Fruit fly (Drosophila melanogaster): ENCODE results near the gene Nin.
A peak's percentile ranks its signal among the peaks of the same experiment; 100 is the strongest.

The Nin gene

DNA sequence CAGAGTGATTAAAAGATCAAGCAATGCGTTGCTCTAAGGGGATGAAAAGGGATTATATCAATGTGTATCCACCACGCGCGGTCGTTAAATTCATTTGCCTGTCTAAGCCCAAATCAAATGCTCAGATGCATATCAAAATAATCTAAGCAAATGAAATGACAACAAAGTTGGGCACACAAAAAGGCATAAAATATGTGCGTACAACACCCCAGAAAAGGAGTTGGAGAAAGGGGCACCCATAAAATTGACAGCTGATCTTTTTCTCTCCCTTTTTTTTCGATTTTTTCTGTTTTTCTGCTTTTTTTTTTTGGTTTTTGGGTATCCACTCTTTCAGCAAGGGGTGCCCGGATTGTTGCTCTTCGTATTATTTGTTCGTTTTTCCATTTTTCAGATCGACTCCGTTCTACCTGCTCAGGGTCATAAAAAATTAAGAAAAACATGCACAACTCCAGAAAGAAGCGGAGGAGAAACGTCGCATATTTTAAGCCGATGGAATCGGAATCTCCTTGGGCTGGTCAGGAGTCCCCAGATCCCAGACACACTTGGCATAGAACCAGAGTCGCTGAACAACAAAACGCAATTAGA is 43.5 kb downstream of the Nin start:
- TF ChIP-seq CG16779 (tag; optimal IDR thresholded peaks at IDR 0.05), result no peak
- no peak for TF ChIP-seq CG11762 (GFP tag; optimal IDR thresholded peaks at IDR 0.05; ENCODE audit: insufficient read depth)
- no peak for TF ChIP-seq Ets21C (GFP tag; optimal IDR thresholded peaks at IDR 0.05)
- TF ChIP-seq ss (GFP tag; optimal IDR thresholded peaks at IDR 0.05), result peak; percentile 29 to 42
- TF ChIP-seq CG6163 (GFP tag; IDR thresholded peaks at IDR 0.05), result no peak
- TF ChIP-seq CG4318 (GFP tag; optimal IDR thresholded peaks at IDR 0.05), result no peak
- peak; percentile 2 for TF ChIP-seq CG6808 (GFP tag; optimal IDR thresholded peaks at IDR 0.05)
- no peak for TF ChIP-seq Blimp-1 (GFP tag; optimal IDR thresholded peaks at IDR 0.05)
- no peak for TF ChIP-seq OdsH (GFP tag; optimal IDR thresholded peaks at IDR 0.05)
- no peak for TF ChIP-seq Sox102F (GFP tag; optimal IDR thresholded peaks at IDR 0.05)
- no peak for TF ChIP-seq Gug (GFP tag; IDR thresholded peaks at IDR 0.05)
- peak; percentile 19 for TF ChIP-seq fkh (GFP tag; optimal IDR thresholded peaks at IDR 0.05)
- TF ChIP-seq achi (GFP tag; optimal IDR thresholded peaks at IDR 0.05), result no peak
- TF ChIP-seq net (GFP tag; optimal IDR thresholded peaks at IDR 0.05), result no peak
- no peak for TF ChIP-seq Hr4 (GFP tag; optimal IDR thresholded peaks at IDR 0.05)
- no peak for TF ChIP-seq esn (GFP tag; optimal IDR thresholded peaks at IDR 0.05)
- no peak for TF ChIP-seq CG8632 (GFP tag; optimal IDR thresholded peaks at IDR 0.05)

DNA sequence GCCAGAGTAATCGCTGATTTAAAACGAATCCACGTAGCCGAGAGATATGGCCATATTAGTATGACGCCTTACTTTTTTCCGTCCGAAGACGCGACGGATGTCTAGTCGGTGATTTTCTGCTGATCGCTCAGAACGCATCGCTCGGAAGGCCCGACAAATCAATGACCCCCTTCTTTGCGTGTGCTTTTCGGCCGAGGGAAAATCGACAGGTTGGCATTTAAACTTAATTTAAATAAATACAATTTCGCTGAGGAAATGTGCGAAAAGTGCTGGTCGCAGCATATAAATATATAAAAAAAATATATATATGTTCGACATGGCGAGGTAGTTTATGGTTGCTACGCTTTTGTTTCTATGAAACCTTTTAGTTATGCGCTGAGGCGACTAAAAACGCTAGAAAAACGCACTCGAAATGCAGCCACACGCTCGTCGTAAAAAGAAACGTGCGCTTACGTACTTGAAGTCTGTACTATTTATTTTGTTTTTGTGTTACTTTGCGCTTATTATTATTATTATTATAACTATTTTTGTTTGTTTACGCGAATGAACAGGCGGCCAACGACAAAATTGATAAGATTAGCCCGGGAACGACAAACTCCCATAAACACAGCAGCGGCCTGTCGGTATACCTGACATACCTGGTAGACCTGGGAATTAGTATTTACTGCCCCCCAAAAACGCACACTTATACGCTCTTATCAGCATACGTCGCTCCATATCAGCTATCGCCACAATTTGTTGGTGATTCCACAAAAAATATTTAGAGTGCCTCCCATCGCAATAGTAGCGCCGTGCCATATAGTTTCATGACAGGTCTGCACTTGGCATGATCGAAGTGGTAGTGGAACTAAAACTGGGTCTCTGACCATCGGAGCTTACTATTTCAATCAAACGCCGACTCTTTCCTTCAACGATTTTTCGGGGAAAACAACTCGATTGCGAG is 45.1 kb downstream of the Nin start:
- TF ChIP-seq fkh (GFP tag; optimal IDR thresholded peaks at IDR 0.05) (peak; percentile 77), Hr38 (GFP tag; optimal IDR thresholded peaks at IDR 0.05) (no peak)

DNA sequence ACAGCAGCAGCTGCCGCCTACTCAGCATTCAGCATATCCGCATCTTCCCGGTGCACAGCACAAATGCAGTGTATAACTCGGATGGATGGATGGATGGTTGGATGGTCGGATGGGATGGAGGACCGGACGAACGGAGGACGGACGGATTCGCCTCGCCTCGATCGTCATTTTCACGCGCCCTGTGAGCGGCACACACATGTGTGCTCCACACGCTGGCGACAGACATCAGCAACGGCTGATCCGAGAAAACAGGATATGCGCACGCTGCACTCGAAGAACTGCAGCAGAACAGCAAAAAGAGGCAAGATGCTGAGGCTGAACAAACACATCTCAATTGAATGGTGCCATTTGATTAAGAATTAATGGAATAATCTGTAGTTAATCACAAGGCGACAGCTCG is 46.2 kb downstream of the Nin start:
- TF ChIP-seq CG11902 (GFP tag; optimal IDR thresholded peaks at IDR 0.05) (no peak), CG1621 (tag; optimal IDR thresholded peaks at IDR 0.05) (peak; percentile 21), dac (GFP tag; optimal IDR thresholded peaks at IDR 0.05) (no peak), Sox14 (GFP tag; optimal IDR thresholded peaks at IDR 0.05) (no peak), CG32006 (GFP tag; optimal IDR thresholded peaks at IDR 0.05) (no peak), CG8632 (GFP tag; optimal IDR thresholded peaks at IDR 0.05) (no peak), cyc (GFP tag; optimal IDR thresholded peaks at IDR 0.05) (no peak), CG6163 (GFP tag; IDR thresholded peaks at IDR 0.05) (0 out of 3 replicates have a peak, but pooled peaks have one; percentile 29), net (GFP tag; optimal IDR thresholded peaks at IDR 0.05) (peak; percentile 14), Ets96B (tag; optimal IDR thresholded peaks at IDR 0.05) (no peak), Eip78C (GFP tag) (peak; percentile 57), Eip93F (GFP tag; optimal IDR thresholded peaks at IDR 0.05) (no peak)

DNA sequence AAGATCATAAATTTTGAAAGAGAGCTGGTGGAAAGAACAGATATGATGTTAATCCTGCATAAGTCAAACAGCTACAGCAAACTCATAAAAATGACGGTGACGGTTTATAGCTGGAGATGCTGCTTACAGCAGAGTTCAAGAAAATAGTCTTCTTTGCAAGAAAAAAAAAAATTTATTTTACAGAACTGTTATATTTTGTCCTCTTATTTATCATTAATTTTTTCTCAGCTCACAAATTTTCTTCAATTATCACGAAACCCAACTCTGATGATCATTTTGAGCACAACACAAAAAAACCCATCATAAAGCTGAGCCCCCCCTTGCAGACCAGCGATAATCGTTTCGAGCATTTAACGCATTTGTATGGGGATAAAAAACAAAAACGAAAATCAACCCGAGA is 46.9 kb downstream of the Nin start:
- TF ChIP-seq cyc (GFP tag; optimal IDR thresholded peaks at IDR 0.05), result peak; percentile 50
- TF ChIP-seq net (GFP tag; optimal IDR thresholded peaks at IDR 0.05), result peak; percentile 19
- TF ChIP-seq lz (GFP tag; optimal IDR thresholded peaks at IDR 0.05), result peak; percentile 48
- no peak for TF ChIP-seq CG8119 (GFP tag; IDR thresholded peaks at IDR 0.05)
- peak; percentile 49 for TF ChIP-seq vri (GFP tag; optimal IDR thresholded peaks at IDR 0.05)
- peak; percentile 11 for TF ChIP-seq CG3919 (GFP tag; optimal IDR thresholded peaks at IDR 0.05)
- no peak for TF ChIP-seq Eip93F (GFP tag; optimal IDR thresholded peaks at IDR 0.05)
- TF ChIP-seq OdsH (GFP tag; optimal IDR thresholded peaks at IDR 0.05), result peak; percentile 12
- TF ChIP-seq esn (GFP tag; optimal IDR thresholded peaks at IDR 0.05), result peak; percentile 64
- TF ChIP-seq Blimp-1 (GFP tag; optimal IDR thresholded peaks at IDR 0.05), result no peak
- no peak for TF ChIP-seq fd59A (GFP tag; optimal IDR thresholded peaks at IDR 0.05)
- no peak for TF ChIP-seq spab (GFP tag; optimal IDR thresholded peaks at IDR 0.05)
- TF ChIP-seq CG10631 (GFP tag; optimal IDR thresholded peaks at IDR 0.05), result peak; percentile 36
- TF ChIP-seq dsx (GFP tag; optimal IDR thresholded peaks at IDR 0.05; ENCODE audit: poor library complexity, severe bottlenecking), result no peak
- no peak for TF ChIP-seq CG6276 (GFP tag; optimal IDR thresholded peaks at IDR 0.05)
- TF ChIP-seq Sox15 (GFP tag; optimal IDR thresholded peaks at IDR 0.05), result no peak
- no peak for TF ChIP-seq Gug (GFP tag; IDR thresholded peaks at IDR 0.05)
- TF ChIP-seq achi (GFP tag; optimal IDR thresholded peaks at IDR 0.05), result peak; percentile 25
- TF ChIP-seq ss (GFP tag; optimal IDR thresholded peaks at IDR 0.05), result no peak
- TF ChIP-seq CG8632 (GFP tag; optimal IDR thresholded peaks at IDR 0.05), result peak; percentile 37
- peak; percentile 62 for TF ChIP-seq Hr39 (GFP tag; optimal IDR thresholded peaks at IDR 0.05)
- peak; percentile 66 for TF ChIP-seq topi (GFP tag; optimal IDR thresholded peaks at IDR 0.05)
- no peak for TF ChIP-seq CG8319 (GFP tag; optimal IDR thresholded peaks at IDR 0.05)
- no peak for TF ChIP-seq CG4318 (GFP tag; optimal IDR thresholded peaks at IDR 0.05)
- peak; percentile 36 for TF ChIP-seq CG6792 (GFP tag; optimal IDR thresholded peaks at IDR 0.05)
- 0 out of 3 replicates have a peak, but pooled peaks have one; percentile 25 for TF ChIP-seq eg (GFP tag; IDR thresholded peaks at IDR 0.05)

Measured in whole organism, prepupa.